Worm (Caenorhabditis elegans) whole organism, L1 larva: Measurements from ENCODE around the gene AH9.4.
A peak's percentile ranks its signal among the peaks of the same experiment; 100 is the strongest.

Experiments used
- C04F5.9 ChIP-seq: sonication (generic microtip); optimal IDR thresholded peaks from 2 replicates; lab custom pipeline; 2016; ENCODE audit warnings: missing genetic modification characterization, missing compliant biosample characterization
- F16B12.6 ChIP-seq: fragments of 150-350 bp; optimal IDR thresholded peaks from 2 replicates; lab custom pipeline; 2014; ENCODE audit warnings: missing biosample characterization, missing genetic modification characterization
- aha-1 ChIP-seq: fragments of 150-350 bp; optimal IDR thresholded peaks from 2 replicates; lab custom pipeline; 2014; ENCODE audit warnings: missing biosample characterization, missing genetic modification characterization
- aly-2 ChIP-seq: fragments of 150-350 bp; optimal IDR thresholded peaks from 2 replicates; lab custom pipeline; 2014; ENCODE audit warnings: missing biosample characterization, missing genetic modification characterization
- ama-1 ChIP-seq: fragments of 150-350 bp; optimal IDR thresholded peaks from 2 replicates; lab custom pipeline; 2014
- blmp-1 ChIP-seq: fragments of 150-350 bp; optimal IDR thresholded peaks from 2 replicates; lab custom pipeline; 2014; ENCODE audit warnings: missing biosample characterization, missing genetic modification characterization
- ceh-82 ChIP-seq, 3 experiments: fragments of 150-350 bp in 1 of 3; sonication (generic microtip) in 2 of 3; optimal IDR thresholded peaks; 2 replicates each; lab custom pipeline; 2014 to 2017; ENCODE audit warnings: missing biosample characterization in 3 of 3, missing genetic modification characterization in 3 of 3
- ceh-90 ChIP-seq: sonication (generic microtip); optimal IDR thresholded peaks from 2 replicates; lab custom pipeline; 2016; ENCODE audit warnings: missing genetic modification characterization, missing compliant biosample characterization
- ces-1 ChIP-seq: fragments of 150-350 bp; optimal IDR thresholded peaks from 2 replicates; lab custom pipeline; 2014; ENCODE audit warnings: missing biosample characterization, missing genetic modification reagents, missing genetic modification characterization
- dsc-1 ChIP-seq: sonication (generic microtip); optimal IDR thresholded peaks from 2 replicates; lab custom pipeline; 2016; ENCODE audit warnings: mild to moderate bottlenecking, missing genetic modification characterization, missing compliant biosample characterization
- efl-1 ChIP-seq, 4 experiments: fragments of 150-350 bp; optimal IDR thresholded peaks in 3 of 4; peaks in 1 of 4; 1 replicate in 1 of 4; 2 replicates in 3 of 4; lab custom pipeline; 2014; ENCODE audit warnings: missing biosample characterization in 2 of 4, missing genetic modification characterization in 2 of 4, missing genetic modification reagents in 2 of 4
- egl-13 ChIP-seq: sonication (generic microtip); optimal IDR thresholded peaks from 2 replicates; lab custom pipeline; 2016; ENCODE audit warnings: missing genotype, missing genetic modification reagents, missing genetic modification characterization, missing compliant biosample characterization
- elt-2 ChIP-seq: sonication (generic microtip); optimal IDR thresholded peaks from 2 replicates; lab custom pipeline; 2016; ENCODE audit warnings: missing genetic modification characterization, mild to moderate bottlenecking, inconsistent platforms, missing compliant biosample characterization, missing genetic modification reagents
- elt-3 ChIP-seq, 6 experiments: fragments of 150-350 bp in 1 of 6; sonication (generic microtip); optimal IDR thresholded peaks; 2 replicates each; lab custom pipeline; 2017 to 2018; ENCODE audit warnings: missing biosample characterization in 6 of 6, missing genetic modification characterization in 6 of 6, inconsistent platforms in 1 of 6
- ets-5 ChIP-seq: fragments of 200-800 bp; sonication (Bioruptor generic); IDR thresholded peaks from 2 replicates; pipeline ENCODE4 v1.3.6; 2022; ENCODE audit warnings: missing genetic modification characterization, missing compliant biosample characterization
- fkh-4 ChIP-seq: sonication (generic microtip); optimal IDR thresholded peaks from 2 replicates; lab custom pipeline; 2016; ENCODE audit warnings: missing compliant biosample characterization, missing genetic modification characterization, borderline replicate concordance
- fos-1 ChIP-seq: fragments of 150-350 bp; optimal IDR thresholded peaks from 2 replicates; lab custom pipeline; 2014; ENCODE audit warnings: missing biosample characterization, missing genetic modification characterization
- grh-1 ChIP-seq: fragments of 200-800 bp; sonication (Bioruptor generic); IDR thresholded peaks from 2 replicates; pipeline ENCODE4 v1.3.6; 2022; ENCODE audit warnings: missing genetic modification reagents, missing genetic modification characterization, missing compliant biosample characterization
- hlh-17 ChIP-seq: fragments of 200-800 bp; sonication (Bioruptor generic); optimal IDR thresholded peaks from 2 replicates; lab custom pipeline; 2018; ENCODE audit warnings: missing genetic modification characterization, mild to moderate bottlenecking, missing compliant biosample characterization, moderate library complexity, borderline replicate concordance
- hpl-2 ChIP-seq: fragments of 150-350 bp; optimal IDR thresholded peaks from 2 replicates; lab custom pipeline; 2014; ENCODE audit warnings: missing biosample characterization, missing genetic modification reagents, missing genetic modification characterization
- irx-1 ChIP-seq: sonication (generic microtip); optimal IDR thresholded peaks from 2 replicates; lab custom pipeline; 2016; ENCODE audit warnings: missing genetic modification characterization, missing compliant biosample characterization
- isw-1 ChIP-seq: fragments of 200-800 bp; sonication (Bioruptor generic); IDR thresholded peaks from 2 replicates; pipeline ENCODE4 v1.3.6; 2022; ENCODE audit warnings: missing genetic modification characterization, missing compliant biosample characterization
- lin-14 ChIP-seq: fragments of 200-800 bp; sonication (Bioruptor generic); optimal IDR thresholded peaks from 2 replicates; lab custom pipeline; 2018; ENCODE audit warnings: mild to moderate bottlenecking, missing genetic modification characterization, moderate library complexity, missing compliant biosample characterization
- lin-15B ChIP-seq: fragments of 150-350 bp; sonication (generic microtip); optimal IDR thresholded peaks from 3 replicates; lab custom pipeline; 2014; ENCODE audit warnings: missing biosample characterization, missing genetic modification characterization
- lin-35 ChIP-seq, 2 experiments: fragments of 150-350 bp; optimal IDR thresholded peaks; 2 replicates each; lab custom pipeline; 2014; ENCODE audit warnings: missing biosample characterization in 2 of 2, missing genetic modification characterization in 2 of 2, missing genetic modification reagents in 2 of 2
- lin-39 ChIP-seq: fragments of 150-350 bp; optimal IDR thresholded peaks from 2 replicates; lab custom pipeline; 2014; ENCODE audit warnings: missing biosample characterization, missing genetic modification reagents, missing genetic modification characterization
- lsy-2 ChIP-seq, 2 experiments: fragments of 150-350 bp; optimal IDR thresholded peaks; 2 replicates each; lab custom pipeline; 2014; ENCODE audit warnings: missing biosample characterization in 2 of 2, missing genetic modification characterization in 2 of 2
- mep-1 ChIP-seq: fragments of 150-350 bp; optimal IDR thresholded peaks from 2 replicates; lab custom pipeline; 2014; ENCODE audit warnings: missing biosample characterization, missing genetic modification characterization
- nhr-11 ChIP-seq: fragments of 150-350 bp; optimal IDR thresholded peaks from 2 replicates; lab custom pipeline; 2014; ENCODE audit warnings: missing biosample characterization, missing genetic modification characterization
- nhr-20 ChIP-seq: sonication (generic microtip); optimal IDR thresholded peaks from 2 replicates; lab custom pipeline; 2016; ENCODE audit warnings: mild to moderate bottlenecking, missing genetic modification characterization, missing compliant biosample characterization
- nhr-28 ChIP-seq: fragments of 150-350 bp; optimal IDR thresholded peaks from 2 replicates; lab custom pipeline; 2014; ENCODE audit warnings: missing biosample characterization, missing genetic modification characterization
- nhr-47 ChIP-seq: sonication (generic microtip); optimal IDR thresholded peaks from 2 replicates; lab custom pipeline; 2016; ENCODE audit warnings: mild to moderate bottlenecking, missing genetic modification characterization, moderate library complexity, missing compliant biosample characterization
- nhr-71 ChIP-seq: sonication (generic microtip); optimal IDR thresholded peaks from 2 replicates; lab custom pipeline; 2016; ENCODE audit warnings: mild to moderate bottlenecking, missing genetic modification characterization, moderate library complexity, missing compliant biosample characterization
- nhr-76 ChIP-seq: sonication (generic microtip); optimal IDR thresholded peaks from 2 replicates; lab custom pipeline; 2017; ENCODE audit warnings: missing biosample characterization, missing genetic modification characterization
- pag-3 ChIP-seq: sonication (generic microtip); optimal IDR thresholded peaks from 2 replicates; lab custom pipeline; 2017; ENCODE audit warnings: missing genetic modification characterization, mild to moderate bottlenecking, missing compliant biosample characterization, antibody characterized with exemption, borderline replicate concordance; ENCODE audit not compliant: insufficient read depth
- pax-3 ChIP-seq: fragments of 200-800 bp; sonication (Bioruptor generic); optimal IDR thresholded peaks from 2 replicates; lab custom pipeline; 2018; ENCODE audit warnings: mild to moderate bottlenecking, missing genetic modification characterization, moderate library complexity, missing compliant biosample characterization
- pqm-1 ChIP-seq: sonication (generic microtip); optimal IDR thresholded peaks from 3 replicates; lab custom pipeline; 2017; ENCODE audit warnings: missing biosample characterization, missing genetic modification characterization
- rnt-1 ChIP-seq: sonication (generic microtip); optimal IDR thresholded peaks from 2 replicates; lab custom pipeline; 2016; ENCODE audit warnings: mild to moderate bottlenecking, missing genetic modification characterization, moderate library complexity, missing compliant biosample characterization
- skn-1 ChIP-seq: fragments of 150-350 bp; optimal IDR thresholded peaks from 2 replicates; lab custom pipeline; 2014; ENCODE audit warnings: missing biosample characterization, missing genetic modification characterization
- snpc-4 ChIP-seq: fragments of 150-350 bp; optimal IDR thresholded peaks from 2 replicates; lab custom pipeline; 2014; ENCODE audit warnings: missing biosample characterization, missing genetic modification characterization
- sox-4 ChIP-seq: sonication (generic microtip); optimal IDR thresholded peaks from 2 replicates; lab custom pipeline; 2016; ENCODE audit warnings: missing genetic modification characterization, missing compliant biosample characterization
- sptf-1 ChIP-seq: fragments of 150-350 bp; optimal IDR thresholded peaks from 2 replicates; lab custom pipeline; 2014; ENCODE audit warnings: missing biosample characterization, missing genetic modification characterization
- sup-37 ChIP-seq: fragments of 200-800 bp; sonication (Bioruptor generic); optimal IDR thresholded peaks from 2 replicates; lab custom pipeline; 2018; ENCODE audit warnings: mild to moderate bottlenecking, missing genetic modification characterization, missing compliant biosample characterization
- tlp-1 ChIP-seq: fragments of 150-350 bp; optimal IDR thresholded peaks from 2 replicates; lab custom pipeline; 2014; ENCODE audit warnings: missing biosample characterization, missing genetic modification characterization
- unc-130 ChIP-seq: fragments of 150-350 bp; optimal IDR thresholded peaks from 2 replicates; lab custom pipeline; 2017; ENCODE audit warnings: missing biosample characterization, missing genetic modification characterization, inconsistent platforms
- unc-98 ChIP-seq: fragments of 200-800 bp; sonication (Bioruptor generic); IDR thresholded peaks from 2 replicates; pipeline ENCODE4 v1.3.6; 2022; ENCODE audit warnings: missing genetic modification characterization, missing compliant biosample characterization
- xbp-1 ChIP-seq: sonication (generic microtip); optimal IDR thresholded peaks from 2 replicates; lab custom pipeline; 2016; ENCODE audit warnings: missing genetic modification characterization, missing compliant biosample characterization
- zag-1 ChIP-seq: fragments of 150-350 bp; optimal IDR thresholded peaks from 2 replicates; lab custom pipeline; 2014; ENCODE audit warnings: missing biosample characterization, missing genetic modification characterization
- ztf-11 ChIP-seq, 2 experiments: sonication (generic microtip); optimal IDR thresholded peaks; 2 replicates each; lab custom pipeline; 2016 to 2017; ENCODE audit warnings: missing genetic modification characterization in 2 of 2, missing biosample characterization in 1 of 2, missing compliant biosample characterization in 1 of 2
- ztf-4 ChIP-seq: fragments of 150-350 bp; optimal IDR thresholded peaks from 2 replicates; lab custom pipeline; 2014; ENCODE audit warnings: missing biosample characterization, missing genetic modification characterization

Gene AH9.4

ce11 chrX:2237438-2237961 lies 36.6 kb downstream of the AH9.4 start, which contains the start of gene vha-15 (continued):
- TF ChIP-seq nhr-20 (tag; lab: Kevin White, UChicago) (peak; percentile 84), zag-1 (tag; lab: Kevin White, UChicago) (no peak), sptf-1 (tag; lab: Kevin White, UChicago) (no peak), ztf-4 (tag; lab: Kevin White, UChicago) (peak; percentile 47), nhr-28 (tag; lab: Kevin White, UChicago) (no peak), tlp-1 (tag; lab: Kevin White, UChicago) (no peak), nhr-71 (tag; lab: Kevin White, UChicago) (peak; percentile 89), ceh-90 (tag; lab: Kevin White, UChicago) (no peak), nhr-76 (tag; lab: Kevin White, UChicago) (no peak), lin-15B (tag; lab: Kevin White, UChicago) (peak; percentile 50), ets-5 (GFP tag; lab: Robert Waterston, UW) (no peak), unc-98 (no peak), efl-1 (optimal IDR thresholded peaks at IDR 0.05; lab: Kevin White, UChicago) (peak; percentile 72 to 87), efl-1 (GFP tag; optimal IDR thresholded peaks at IDR 0.05 in 1 of 2; lab: Kevin White, UChicago) (peak; percentile 49 to 92), hlh-17 (no peak), snpc-4 (tag; lab: Kevin White, UChicago) (no peak), mep-1 (tag; lab: Kevin White, UChicago) (peak; percentile 89), fkh-4 (tag; lab: Kevin White, UChicago) (no peak), nhr-11 (tag; lab: Kevin White, UChicago) (peak; percentile 72), nhr-47 (tag; lab: Kevin White, UChicago) (peak; percentile 81), lin-14 (GFP tag; lab: Kevin White, UChicago) (peak; percentile 91), skn-1 (tag; lab: Kevin White, UChicago) (peak; percentile 97), ztf-11 (tag; optimal IDR thresholded peaks at IDR 0.05; lab: Kevin White, UChicago) (no peak), ces-1 (GFP tag; lab: Kevin White, UChicago) (no peak), aly-2 (no peak), fos-1 (tag; lab: Kevin White, UChicago) (peak; percentile 77), pax-3 (tag; lab: Kevin White, UChicago) (no peak), egl-13 (tag; lab: Kevin White, UChicago) (no peak), elt-3 (tag; optimal IDR thresholded peaks at IDR 0.05; lab: Kevin White, UChicago) (peak in 2 of 6 experiments; percentile 36 to 60), C04F5.9 (tag; lab: Kevin White, UChicago) (no peak), elt-2 (tag; lab: Kevin White, UChicago) (peak; percentile 16), ama-1 (lab: Kevin White, UChicago) (no peak), hpl-2 (peak; percentile 46)

ce11 chrX:2233929-2234328 lies 40.2 kb downstream of the AH9.4 start, which contains the start of gene T14F9.2:
TSS of gene T14F9.2 (plus strand) at chrX:2234324.
- TF ChIP-seq nhr-71 (tag; lab: Kevin White, UChicago) (peak; percentile 69), ceh-90 (tag; lab: Kevin White, UChicago) (peak; percentile 8), grh-1 (GFP tag; lab: Robert Waterston, UW) (no peak), tlp-1 (tag; lab: Kevin White, UChicago) (no peak), nhr-20 (tag; lab: Kevin White, UChicago) (peak; percentile 60), F16B12.6 (tag; lab: Kevin White, UChicago) (no peak), nhr-47 (tag; lab: Kevin White, UChicago) (peak; percentile 62), pqm-1 (tag; lab: Kevin White, UChicago) (no peak), unc-130 (peak; percentile 7), zag-1 (tag; lab: Kevin White, UChicago) (no peak), mep-1 (tag; lab: Kevin White, UChicago) (peak; percentile 76), lin-35 (GFP tag; optimal IDR thresholded peaks at IDR 0.05; lab: Kevin White, UChicago) (peak in 1 of 2 experiments; percentile 71), isw-1 (GFP tag; lab: Robert Waterston, UW) (no peak), lsy-2 (tag; optimal IDR thresholded peaks at IDR 0.05; lab: Kevin White, UChicago) (peak; percentile 71 to 79), aha-1 (tag; lab: Kevin White, UChicago) (no peak), dsc-1 (no peak), elt-2 (tag; lab: Kevin White, UChicago) (peak; percentile 20), blmp-1 (peak; percentile 39), xbp-1 (tag; lab: Kevin White, UChicago) (peak; percentile 33), ceh-82 (tag; optimal IDR thresholded peaks at IDR 0.05; lab: Kevin White, UChicago) (no peak), irx-1 (tag; lab: Kevin White, UChicago) (peak; percentile 37), aly-2 (no peak), lin-39 (tag; lab: Kevin White, UChicago) (no peak), pag-3 (tag; lab: Kevin White, UChicago) (peak; percentile 55), sox-4 (tag; lab: Kevin White, UChicago) (no peak), sup-37 (GFP tag; lab: Kevin White, UChicago) (no peak), rnt-1 (tag; lab: Kevin White, UChicago) (peak; percentile 63)
